Fruit fly (Drosophila melanogaster): ENCODE results near the gene CG6696.

CG6696 gene

DNA sequence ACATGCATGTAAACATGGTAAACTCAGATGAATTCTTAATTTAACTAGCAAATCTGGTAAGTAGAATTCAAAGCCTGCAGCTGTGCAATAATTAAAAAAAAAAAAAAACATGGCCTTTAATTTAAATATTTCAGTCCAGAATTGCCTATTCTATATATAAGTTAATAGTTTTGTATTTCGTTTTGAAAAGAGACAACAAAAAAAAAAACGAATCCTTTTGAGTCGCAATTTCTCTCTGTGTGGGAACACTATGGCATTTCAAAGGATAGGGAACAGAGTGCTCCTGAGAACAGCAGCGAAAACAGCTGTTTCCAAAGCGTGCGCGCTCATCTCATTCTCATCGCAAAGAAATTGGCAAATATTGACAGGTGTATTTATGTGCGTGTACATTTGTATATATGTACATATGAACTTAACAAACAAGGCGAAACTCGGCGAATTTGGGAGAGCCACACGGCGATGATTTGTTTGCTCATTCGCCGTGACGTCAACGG, 16.2 kb downstream of the CG6696 start (continued):
- TF ChIP-seq CG11456 (GFP tag; IDR thresholded peaks at IDR 0.05) (no peak), zen2 (GFP tag; IDR thresholded peaks at IDR 0.05; ENCODE audit: partially characterized antibody) (no peak), CG14860 (GFP tag; IDR thresholded peaks at IDR 0.05; ENCODE audit: partially characterized antibody) (no peak), schlank (tag; optimal IDR thresholded peaks at IDR 0.05) (peak; percentile 72), Elba2 (GFP tag; optimal IDR thresholded peaks at IDR 0.05) (no peak), pb (GFP tag; optimal IDR thresholded peaks at IDR 0.05) (no peak), H2.0 (GFP tag; IDR thresholded peaks at IDR 0.05) (no peak), Atf3 (GFP tag; optimal IDR thresholded peaks at IDR 0.05) (peak; percentile 51), tin (GFP tag; optimal IDR thresholded peaks at IDR 0.05) (peak; percentile 49), Oaz (GFP tag; IDR thresholded peaks at IDR 0.05) (no peak), chn (GFP tag; optimal IDR thresholded peaks at IDR 0.05) (peak; percentile 61), klu (GFP tag; IDR thresholded peaks at IDR 0.05) (0 out of 2 replicates have a peak, but pooled peaks have one; percentile 30), Hsf (GFP tag; optimal IDR thresholded peaks at IDR 0.05) (peak; percentile 57), CG7963 (GFP tag; IDR thresholded peaks at IDR 0.05; ENCODE audit: partially characterized antibody) (no peak), CG10274 (GFP tag; optimal IDR thresholded peaks at IDR 0.05) (peak; percentile 5), Med (GFP tag) (peak; percentile 77), bbx (GFP tag; IDR thresholded peaks at IDR 0.05; ENCODE audit: partially characterized antibody) (no peak), CG30431 (GFP tag; optimal IDR thresholded peaks at IDR 0.05) (peak; percentile 53), run (tag; optimal IDR thresholded peaks at IDR 0.05) (no peak), CG33213 (GFP tag; optimal IDR thresholded peaks at IDR 0.05) (no peak), PHDP (tag; optimal IDR thresholded peaks at IDR 0.05) (peak; percentile 54), dati (GFP tag; IDR thresholded peaks at IDR 0.05) (no peak), wor (GFP tag; IDR thresholded peaks at IDR 0.05) (peak; percentile 55), CG12236 (GFP tag; optimal IDR thresholded peaks at IDR 0.05) (peak; percentile 17), wek (GFP tag; optimal IDR thresholded peaks at IDR 0.05) (peak; percentile 19), CG17829 (tag; optimal IDR thresholded peaks at IDR 0.05) (peak; percentile 72), repo (GFP tag; optimal IDR thresholded peaks at IDR 0.05) (no peak), CG6272 (GFP tag; IDR thresholded peaks at IDR 0.05) (no peak), Dip3 (GFP tag; optimal IDR thresholded peaks at IDR 0.05) (peak; percentile 10), Hand (GFP tag; optimal IDR thresholded peaks at IDR 0.05) (peak; percentile 49), CG1832 (GFP tag; optimal IDR thresholded peaks at IDR 0.05) (no peak), CG4360 (GFP tag; IDR thresholded peaks at IDR 0.05) (no peak), CG8388 (GFP tag; optimal IDR thresholded peaks at IDR 0.05) (peak; percentile 57), NfI (GFP tag; optimal IDR thresholded peaks at IDR 0.05) (peak; percentile 23), HmgZ (tag; optimal IDR thresholded peaks at IDR 0.05) (no peak), Tbp (GFP tag; optimal IDR thresholded peaks at IDR 0.05) (no peak), HLHmδ (GFP tag; optimal IDR thresholded peaks at IDR 0.05) (peak; percentile 54), dysf (GFP tag; IDR thresholded peaks at IDR 0.05) (peak; percentile 73; the same call in 2 of the 3 replicates), MTF-1 (GFP tag; optimal IDR thresholded peaks at IDR 0.05; ENCODE audit: borderline replicate concordance) (peak; percentile 39), ranshi (GFP tag; IDR thresholded peaks at IDR 0.05) (peak; percentile 43; the same call in 1 of the 2 replicates), danr (GFP tag; IDR thresholded peaks at IDR 0.05) (no peak; the same call in 1 of the 2 replicates), ci (GFP tag; IDR thresholded peaks at IDR 0.05) (peak; percentile 60; the same call in 2 of the 3 replicates), CG9727 (GFP tag; optimal IDR thresholded peaks at IDR 0.05) (peak; percentile 78), CG1647 (GFP tag; optimal IDR thresholded peaks at IDR 0.05) (peak; percentile 49), CHES-1-like (GFP tag; optimal IDR thresholded peaks at IDR 0.05) (peak; percentile 9), CG8765 (GFP tag; IDR thresholded peaks at IDR 0.05) (peak; percentile 24; the same call in 1 of the 2 replicates), CG7786 (GFP tag; optimal IDR thresholded peaks at IDR 0.05) (peak; percentile 50), grn (GFP tag; optimal IDR thresholded peaks at IDR 0.05) (peak; percentile 16), CG31224 (GFP tag; IDR thresholded peaks at IDR 0.05) (no peak), CG3838 (GFP tag; optimal IDR thresholded peaks at IDR 0.05) (peak; percentile 35), Dip2 (GFP tag; IDR thresholded peaks at IDR 0.05) (no peak)

All from whole organism, embryonic.